Fruit fly (Drosophila melanogaster): ENCODE measurements around the gene CG32240.

DNA sequence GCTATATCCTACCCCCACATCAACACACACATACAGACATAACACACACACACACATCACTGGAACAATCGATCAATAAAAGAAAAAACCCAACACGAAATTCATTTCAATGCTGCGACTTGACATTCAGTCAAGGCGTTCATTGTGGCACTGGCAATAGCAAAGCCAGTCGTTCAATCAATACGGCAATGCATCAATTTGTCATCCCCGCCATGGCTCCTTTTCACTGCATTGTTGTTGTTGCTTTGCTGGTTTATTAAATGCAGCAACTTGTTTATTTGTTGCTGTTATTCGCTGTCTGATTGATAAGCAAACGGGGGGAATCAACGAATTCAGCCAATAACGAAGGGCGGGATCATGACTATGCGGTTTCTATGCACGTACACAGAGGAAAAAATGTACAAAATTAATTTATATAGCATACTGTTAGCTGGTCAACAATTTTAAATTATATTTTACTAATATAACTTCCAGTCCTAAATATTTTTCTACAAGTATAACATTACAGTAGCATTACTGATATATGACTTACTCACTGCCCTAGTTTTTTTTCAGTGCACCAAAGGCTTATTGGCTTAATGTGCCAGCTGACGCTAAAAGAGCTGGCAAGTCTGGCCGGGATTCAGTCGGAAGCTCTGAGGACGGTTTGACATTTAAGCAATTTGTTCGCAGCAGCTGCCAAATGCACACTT lies 5.6 kb downstream of the CG32240 start:
- TF ChIP-seq EcR (GFP tag; optimal IDR thresholded peaks at IDR 0.05) = no peak
- no peak for TF ChIP-seq psq (optimal IDR thresholded peaks at IDR 0.05)
- no peak for TF ChIP-seq Dll (optimal IDR thresholded peaks at IDR 0.05)
